Worm (Caenorhabditis elegans) whole organism, midembryonic: ENCODE data around the gene npl-4.2.

Experiments used
- cog-1 ChIP-seq: sonication (generic microtip); optimal IDR thresholded peaks from 2 replicates; lab custom pipeline; 2016; ENCODE audit warnings: missing genetic modification characterization, missing compliant biosample characterization
- flt-1 ChIP-seq: fragments of 200-800 bp; sonication (Bioruptor generic); IDR thresholded peaks from 2 replicates; pipeline ENCODE4 v1.3.6; 2022; ENCODE audit warnings: missing genetic modification characterization, missing compliant biosample characterization
- med-1 ChIP-seq: sonication (generic microtip); optimal IDR thresholded peaks from 2 replicates; lab custom pipeline; 2017; ENCODE audit warnings: missing genetic modification characterization, mild to moderate bottlenecking, missing compliant biosample characterization, antibody characterized with exemption, missing genetic modification reagents; ENCODE audit not compliant: insufficient read depth
- ref-1 ChIP-seq: fragments of 200-800 bp; sonication (Bioruptor generic); conservative IDR thresholded peaks from 2 replicates; pipeline ENCODE4 v1.3.6; 2022; ENCODE audit warnings: missing genetic modification reagents, missing genetic modification characterization, missing compliant biosample characterization
- tab-1 ChIP-seq: fragments of 200-800 bp; sonication (Bioruptor generic); IDR thresholded peaks from 2 replicates; pipeline ENCODE4 v1.3.6; 2022; ENCODE audit warnings: missing genetic modification characterization, missing compliant biosample characterization
- ztf-23 ChIP-seq: fragments of 200-800 bp; sonication (Bioruptor generic); IDR thresholded peaks from 2 replicates; pipeline ENCODE4 v1.3.6; 2022; ENCODE audit warnings: missing genetic modification reagents, missing genetic modification characterization, missing compliant biosample characterization
- ztf-29 ChIP-seq: fragments of 200-800 bp; sonication (Bioruptor generic); IDR thresholded peaks from 2 replicates; pipeline ENCODE4 v1.3.6; 2022; ENCODE audit warnings: missing genetic modification reagents, missing genetic modification characterization, missing compliant biosample characterization

DNA sequence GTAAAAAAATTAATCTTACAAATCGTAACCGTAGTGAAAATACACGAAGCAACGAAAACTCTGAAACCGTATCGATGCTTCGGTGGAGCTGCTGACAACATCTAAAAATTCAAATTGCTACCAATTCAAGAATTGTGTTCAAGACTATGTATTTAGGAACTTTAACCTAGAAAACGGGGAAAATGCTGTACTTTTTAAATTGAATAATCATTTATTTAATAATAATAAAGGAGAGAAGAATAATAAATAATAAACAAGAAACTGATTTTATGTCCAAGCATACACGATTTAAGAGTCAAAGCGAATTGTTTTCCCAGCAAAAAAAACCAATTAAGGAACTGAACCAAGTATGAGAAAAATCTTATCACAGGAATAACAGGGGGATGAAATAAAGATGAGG, 46.9 kb downstream of the npl-4.2 start, which contains the start of gene C25H3.17:
- TF ChIP-seq cog-1 (tag; lab: Kevin White, UChicago) (no peak), med-1 (GFP tag; lab: Kevin White, UChicago) (no peak), ztf-29 (no peak), ref-1 (GFP tag; lab: Robert Waterston, UW) (no peak), tab-1 (no peak), flt-1 (no peak), ztf-23 (GFP tag; lab: Robert Waterston, UW) (no peak)
